Worm (Caenorhabditis elegans) whole organism, young adult: ENCODE measurements around the gene fbxa-148.

Experiments
- B0035.1 ChIP-seq: sonication (generic microtip); optimal IDR thresholded peaks from 2 replicates; lab custom pipeline; 2016; ENCODE audit warnings: missing genetic modification characterization, mild to moderate bottlenecking, missing compliant biosample characterization, missing genotype, missing genetic modification reagents
- F37B4.10 ChIP-seq: fragments of 200-800 bp; sonication (Bioruptor generic); IDR thresholded peaks from 2 replicates; pipeline ENCODE4 v1.3.6; 2022; ENCODE audit warnings: missing genetic modification characterization, missing compliant biosample characterization
- F49E8.2 ChIP-seq: sonication (generic microtip); optimal IDR thresholded peaks from 3 replicates; lab custom pipeline; 2017; ENCODE audit warnings: missing genetic modification characterization, mild to moderate bottlenecking, missing compliant biosample characterization, antibody characterized with exemption, moderate library complexity; ENCODE audit not compliant: insufficient read depth
- F57A8.1 ChIP-seq: fragments of 200-800 bp; sonication (Bioruptor generic); optimal IDR thresholded peaks from 2 replicates; lab custom pipeline; 2018; ENCODE audit warnings: mild to moderate bottlenecking, missing genetic modification characterization, moderate library complexity, missing compliant biosample characterization
- K12H6.12 ChIP-seq: fragments of 200-800 bp; sonication (Bioruptor generic); optimal IDR thresholded peaks from 2 replicates; lab custom pipeline; 2018; ENCODE audit warnings: mild to moderate bottlenecking, missing genetic modification characterization, missing compliant biosample characterization
- T07F8.4 ChIP-seq: sonication (generic microtip); optimal IDR thresholded peaks from 2 replicates; lab custom pipeline; 2016; ENCODE audit warnings: mild to moderate bottlenecking, missing genetic modification characterization, moderate library complexity, missing compliant biosample characterization
- Y67H2A.10 ChIP-seq: fragments of 200-800 bp; sonication (Bioruptor generic); conservative IDR thresholded peaks from 2 replicates; pipeline ENCODE4 v1.3.6; 2022; ENCODE audit warnings: missing genetic modification reagents, missing genetic modification characterization, missing compliant biosample characterization
- Y79H2A.3 ChIP-seq: fragments of 200-800 bp; sonication (Bioruptor generic); conservative IDR thresholded peaks from 2 replicates; pipeline ENCODE4 v1.3.6; 2022; ENCODE audit warnings: missing genetic modification reagents, missing genetic modification characterization, missing compliant biosample characterization
- bed-2 ChIP-seq: fragments of 200-800 bp; sonication (Bioruptor generic); IDR thresholded peaks from 2 replicates; pipeline ENCODE4 v1.3.6; 2022; ENCODE audit warnings: missing genetic modification reagents, missing genetic modification characterization, missing compliant biosample characterization
- ccch-3 ChIP-seq: fragments of 200-800 bp; sonication (Bioruptor generic); optimal IDR thresholded peaks from 2 replicates; lab custom pipeline; 2018; ENCODE audit warnings: mild to moderate bottlenecking, missing genetic modification characterization, missing compliant biosample characterization
- cebp-1 ChIP-seq, 2 experiments: fragments of 200-800 bp in 1 of 2; sonication (Bioruptor generic) in 1 of 2; sonication (generic microtip) in 1 of 2; IDR thresholded peaks in 1 of 2; optimal IDR thresholded peaks in 1 of 2; 2 replicates each; pipeline versions ENCODE4 v1.3.6 to Lab custom; 2017 to 2022; ENCODE audit warnings: missing compliant biosample characterization in 2 of 2, missing genetic modification characterization in 2 of 2, mild to moderate bottlenecking in 1 of 2, missing genetic modification reagents in 1 of 2, moderate library complexity in 1 of 2
- cebp-2 ChIP-seq: fragments of 200-800 bp; sonication (Bioruptor generic); IDR thresholded peaks from 2 replicates; pipeline ENCODE4 v1.3.6; 2022; ENCODE audit warnings: missing genetic modification characterization, missing compliant biosample characterization
- ceh-100 ChIP-seq: fragments of 200-800 bp; sonication (Bioruptor generic); IDR thresholded peaks from 2 replicates; pipeline ENCODE4 v1.3.6; 2022; ENCODE audit warnings: missing genetic modification reagents, missing genetic modification characterization, missing compliant biosample characterization
- dpff-1 ChIP-seq: sonication (generic microtip); optimal IDR thresholded peaks from 2 replicates; lab custom pipeline; 2017; ENCODE audit warnings: mild to moderate bottlenecking, missing genetic modification characterization, missing compliant biosample characterization
- efl-1 ChIP-seq: fragments of 150-350 bp; optimal IDR thresholded peaks from 2 replicates; lab custom pipeline; 2014; ENCODE audit warnings: missing biosample characterization, missing genetic modification reagents, missing genetic modification characterization
- ets-4 ChIP-seq: fragments of 200-800 bp; sonication (Bioruptor generic); optimal IDR thresholded peaks from 2 replicates; lab custom pipeline; 2018; ENCODE audit warnings: mild to moderate bottlenecking, missing genetic modification characterization, missing compliant biosample characterization
- hlh-12 ChIP-seq: sonication (generic microtip); optimal IDR thresholded peaks from 2 replicates; lab custom pipeline; 2016; ENCODE audit warnings: missing genetic modification characterization, missing compliant biosample characterization
- lag-1 ChIP-seq: fragments of 200-800 bp; sonication (Bioruptor generic); IDR thresholded peaks from 2 replicates; pipeline ENCODE4 v1.3.6; 2022; ENCODE audit warnings: missing genetic modification reagents, missing genetic modification characterization, missing compliant biosample characterization
- let-607 ChIP-seq, 2 experiments: fragments of 200-800 bp in 1 of 2; sonication (Bioruptor generic) in 1 of 2; sonication (generic microtip) in 1 of 2; optimal IDR thresholded peaks; 2 replicates each; lab custom pipeline; 2016 to 2018; ENCODE audit warnings: mild to moderate bottlenecking in 2 of 2, missing compliant biosample characterization in 2 of 2, missing genetic modification characterization in 2 of 2, moderate library complexity in 2 of 2, missing genotype in 1 of 2
- lin-40 ChIP-seq: sonication (generic microtip); optimal IDR thresholded peaks from 2 replicates; lab custom pipeline; 2016; ENCODE audit warnings: missing genetic modification characterization, mild to moderate bottlenecking, missing compliant biosample characterization, missing genotype, missing genetic modification reagents
- lir-1 ChIP-seq: fragments of 200-800 bp; sonication (Bioruptor generic); conservative IDR thresholded peaks from 2 replicates; pipeline ENCODE4 v1.3.6; 2022; ENCODE audit warnings: missing genetic modification reagents, missing genetic modification characterization, missing compliant biosample characterization
- lsy-27 ChIP-seq: sonication (generic microtip); optimal IDR thresholded peaks from 2 replicates; lab custom pipeline; 2017; ENCODE audit warnings: missing genetic modification characterization, mild to moderate bottlenecking, missing compliant biosample characterization, antibody characterized with exemption, missing genotype, borderline replicate concordance; ENCODE audit not compliant: insufficient read depth
- madf-6 ChIP-seq: fragments of 200-800 bp; sonication (Bioruptor generic); IDR thresholded peaks from 2 replicates; pipeline ENCODE4 v1.3.6; 2022; ENCODE audit warnings: missing genetic modification reagents, missing genetic modification characterization, missing compliant biosample characterization
- madf-8 ChIP-seq: fragments of 200-800 bp; sonication (Bioruptor generic); conservative IDR thresholded peaks from 2 replicates; pipeline ENCODE4 v1.3.6; 2022; ENCODE audit warnings: missing genetic modification reagents, missing genetic modification characterization, missing compliant biosample characterization
- mel-28 ChIP-seq: sonication (generic microtip); optimal IDR thresholded peaks from 2 replicates; lab custom pipeline; 2016; ENCODE audit warnings: borderline replicate concordance, mild to moderate bottlenecking, missing genetic modification characterization, missing compliant biosample characterization
- mxl-1 ChIP-seq: sonication (generic microtip); optimal IDR thresholded peaks from 2 replicates; lab custom pipeline; 2016; ENCODE audit warnings: missing genetic modification characterization, missing compliant biosample characterization
- nfya-2 ChIP-seq: fragments of 200-800 bp; sonication (Bioruptor generic); IDR thresholded peaks from 2 replicates; pipeline ENCODE4 v1.3.6; 2022; ENCODE audit warnings: missing genetic modification reagents, missing genetic modification characterization, missing compliant biosample characterization
- pha-4 ChIP-seq: fragments of 150-350 bp; sonication (generic microtip); optimal IDR thresholded peaks from 2 replicates; lab custom pipeline; 2014; ENCODE audit warnings: missing biosample characterization, missing genetic modification reagents, missing genetic modification characterization
- rpc-1 ChIP-seq, 2 experiments: fragments of 150-350 bp in 1 of 2; sonication (generic microtip) in 1 of 2; optimal IDR thresholded peaks; 2 replicates each; lab custom pipeline; 2014 to 2018; ENCODE audit warnings: missing biosample characterization in 1 of 2, missing genetic modification characterization in 1 of 2, missing genetic modification reagents in 1 of 2, missing genotype in 1 of 2
- sdz-38 ChIP-seq: sonication (generic microtip); optimal IDR thresholded peaks from 2 replicates; lab custom pipeline; 2016; ENCODE audit warnings: missing genotype, missing genetic modification characterization, missing compliant biosample characterization
- sea-2 ChIP-seq: fragments of 200-800 bp; sonication (Bioruptor generic); IDR thresholded peaks from 2 replicates; pipeline ENCODE4 v1.3.6; 2022; ENCODE audit warnings: missing genetic modification characterization, missing compliant biosample characterization
- tbx-9 ChIP-seq: sonication (generic microtip); optimal IDR thresholded peaks from 2 replicates; lab custom pipeline; 2016; ENCODE audit warnings: borderline replicate concordance, missing genetic modification characterization, inconsistent platforms, missing compliant biosample characterization
- tlf-1 ChIP-seq: fragments of 200-800 bp; sonication (Bioruptor generic); optimal IDR thresholded peaks from 2 replicates; lab custom pipeline; 2018; ENCODE audit warnings: mild to moderate bottlenecking, missing genetic modification characterization, missing compliant biosample characterization
- unc-130 ChIP-seq: sonication (generic microtip); optimal IDR thresholded peaks from 2 replicates; lab custom pipeline; 2016; ENCODE audit warnings: missing genetic modification reagents, missing genetic modification characterization, missing compliant biosample characterization
- xnd-1 ChIP-seq: sonication (generic microtip); optimal IDR thresholded peaks from 2 replicates; lab custom pipeline; 2016; ENCODE audit warnings: missing genotype, missing genetic modification reagents, missing genetic modification characterization, missing compliant biosample characterization
- ztf-25 ChIP-seq: fragments of 200-800 bp; sonication (Bioruptor generic); IDR thresholded peaks from 2 replicates; pipeline ENCODE4 v1.3.6; 2022; ENCODE audit warnings: missing genetic modification reagents, missing genetic modification characterization, missing compliant biosample characterization

fbxa-148 gene

ce11 chrV:16950036-16950435 lies 11.2 kb downstream of the fbxa-148 start (continued):
- TF ChIP-seq rpc-1 (optimal IDR thresholded peaks at IDR 0.05; lab: Kevin White, UChicago) (no peak), rpc-1 (tag; optimal IDR thresholded peaks at IDR 0.05; lab: Kevin White, UChicago) (no peak), F37B4.10 (GFP tag; lab: Robert Waterston, UW) (no peak), cebp-1 (GFP tag; IDR thresholded peaks at IDR 0.05; lab: Robert Waterston, UW) (no peak), cebp-1 (tag; optimal IDR thresholded peaks at IDR 0.05; lab: Kevin White, UChicago) (no peak), tlf-1 (GFP tag; lab: Kevin White, UChicago) (no peak), efl-1 (GFP tag; lab: Kevin White, UChicago) (peak; percentile 79), sdz-38 (tag; lab: Kevin White, UChicago) (no peak), madf-6 (peak; percentile 90), lsy-27 (tag; lab: Kevin White, UChicago) (no peak), nfya-2 (no peak), ets-4 (GFP tag; lab: Kevin White, UChicago) (no peak), tbx-9 (tag; lab: Kevin White, UChicago) (no peak), lin-40 (tag; lab: Kevin White, UChicago) (no peak), ztf-25 (no peak), dpff-1 (no peak), T07F8.4 (no peak)

DNA sequence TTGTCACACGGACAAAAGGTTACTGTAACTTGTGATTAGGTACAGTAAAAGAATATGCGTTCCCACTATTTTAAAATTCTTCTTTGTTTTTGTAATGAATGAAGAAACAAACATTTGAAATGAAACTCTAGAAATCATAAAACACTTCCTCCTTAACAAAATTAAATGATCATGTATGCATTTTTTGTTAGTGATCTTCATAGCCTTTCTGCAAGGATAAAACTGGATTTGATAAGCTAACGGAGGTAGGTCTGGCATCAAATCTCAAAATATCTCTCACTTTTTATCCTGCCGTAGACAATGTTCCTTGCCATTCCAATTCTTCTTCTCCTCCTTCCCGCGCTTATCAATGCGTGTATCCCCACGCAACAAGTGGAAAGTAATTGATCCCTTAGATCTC lies 12.7 kb downstream of the fbxa-148 start, which contains the start of gene clec-238:
clec-238 (plus strand) TSS at position 301 of the 400 bp plus-strand sequence.
- TF ChIP-seq Y79H2A.3 (GFP tag; lab: Robert Waterston, UW): no peak
- TF ChIP-seq ccch-3: no peak

ce11 chrV:16954766-16955165 lies 15.9 kb downstream of the fbxa-148 start, which contains the start of gene srh-206:
Gene srh-206, minus strand, starts transcription at chrV:16954866.
- TF ChIP-seq bed-2: no peak
- no peak for TF ChIP-seq lin-40 (tag; lab: Kevin White, UChicago)

DNA sequence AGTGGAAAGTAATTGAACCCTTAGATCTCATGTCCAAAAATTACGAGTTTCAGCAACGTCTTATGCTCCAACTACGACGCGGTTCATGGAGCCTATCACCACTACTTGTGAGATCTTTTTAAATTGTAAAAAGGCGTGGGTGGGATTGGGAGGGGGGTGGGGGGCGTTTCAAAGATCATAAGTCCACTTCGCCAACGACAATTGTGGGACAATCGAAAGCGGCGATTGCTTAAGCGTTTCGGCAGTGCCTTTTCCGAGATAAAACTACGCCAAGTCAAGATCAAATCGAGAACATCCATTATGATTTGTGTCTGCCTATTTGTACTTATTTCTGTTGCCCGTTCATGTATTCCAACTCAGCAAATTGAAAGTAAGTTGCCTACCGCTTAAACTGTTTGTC lies 17.4 kb downstream of the fbxa-148 start, which contains the start of gene clec-239:
clec-239 (plus strand) TSS at position 301 of the 400 bp plus-strand sequence.
- TF ChIP-seq B0035.1 (tag; lab: Kevin White, UChicago): no peak
- no peak for TF ChIP-seq madf-8 (GFP tag; lab: Robert Waterston, UW)
- TF ChIP-seq ceh-100 (GFP tag; lab: Robert Waterston, UW): no peak
- no peak for TF ChIP-seq mxl-1 (tag; lab: Kevin White, UChicago)
- TF ChIP-seq pha-4 (tag; lab: Kevin White, UChicago): no peak
- TF ChIP-seq let-607 (tag; optimal IDR thresholded peaks at IDR 0.05; lab: Kevin White, UChicago): no peak
- TF ChIP-seq F49E8.2 (tag; lab: Kevin White, UChicago): no peak
- no peak for TF ChIP-seq lag-1 (GFP tag; lab: Robert Waterston, UW)
- no peak for TF ChIP-seq K12H6.12
- TF ChIP-seq sea-2 (GFP tag; lab: Robert Waterston, UW): no peak
- TF ChIP-seq hlh-12 (tag; lab: Kevin White, UChicago): no peak
- no peak for TF ChIP-seq unc-130 (GFP tag; lab: Kevin White, UChicago)
- TF ChIP-seq xnd-1: no peak
- no peak for TF ChIP-seq lsy-27 (tag; lab: Kevin White, UChicago)
- no peak for TF ChIP-seq mel-28 (tag; lab: Kevin White, UChicago)
- TF ChIP-seq lir-1: no peak
- no peak for TF ChIP-seq Y67H2A.10 (GFP tag; lab: Robert Waterston, UW)
- TF ChIP-seq cebp-2 (GFP tag; lab: Robert Waterston, UW): no peak
- no peak for TF ChIP-seq F57A8.1 (GFP tag; lab: Kevin White, UChicago)
